Worm (Caenorhabditis elegans) whole organism, young adult: Measurements from ENCODE around the gene cpna-2.

Experiments
- C06A6.2 ChIP-seq: fragments of 200-800 bp; sonication (Bioruptor generic); conservative IDR thresholded peaks from 2 replicates; pipeline ENCODE4 v1.3.6; 2022; ENCODE audit warnings: missing genetic modification characterization, missing compliant biosample characterization
- F22D6.2 ChIP-seq: sonication (generic microtip); optimal IDR thresholded peaks from 2 replicates; lab custom pipeline; 2016; ENCODE audit warnings: mild to moderate bottlenecking, missing genetic modification characterization, missing compliant biosample characterization
- athp-1 ChIP-seq: sonication (generic microtip); optimal IDR thresholded peaks from 2 replicates; lab custom pipeline; 2017; ENCODE audit warnings: mild to moderate bottlenecking, missing genetic modification characterization, missing compliant biosample characterization
- ceh-27 ChIP-seq: fragments of 200-800 bp; sonication (Bioruptor generic); optimal IDR thresholded peaks from 2 replicates; lab custom pipeline; 2018; ENCODE audit warnings: mild to moderate bottlenecking, missing genetic modification characterization, moderate library complexity, missing compliant biosample characterization
- dpl-1 ChIP-seq: fragments of 150-350 bp; optimal IDR thresholded peaks from 2 replicates; lab custom pipeline; 2014; ENCODE audit warnings: missing biosample characterization, missing genetic modification reagents, missing genetic modification characterization
- gei-17 ChIP-seq: fragments of 200-800 bp; sonication (Bioruptor generic); optimal IDR thresholded peaks from 2 replicates; lab custom pipeline; 2018; ENCODE audit warnings: mild to moderate bottlenecking, missing genetic modification characterization, missing compliant biosample characterization
- hmg-20 ChIP-seq: fragments of 200-800 bp; sonication (Bioruptor generic); IDR thresholded peaks from 2 replicates; pipeline ENCODE4 v1.3.6; 2022; ENCODE audit warnings: missing genetic modification reagents, missing genetic modification characterization, missing compliant biosample characterization
- hsf-1 ChIP-seq: fragments of 200-800 bp; sonication (Bioruptor generic); IDR thresholded peaks from 2 replicates; pipeline ENCODE4 v1.3.6; 2022; ENCODE audit warnings: missing genetic modification reagents, missing genetic modification characterization, missing compliant biosample characterization
- lag-1 ChIP-seq: fragments of 200-800 bp; sonication (Bioruptor generic); IDR thresholded peaks from 2 replicates; pipeline ENCODE4 v1.3.6; 2022; ENCODE audit warnings: missing genetic modification reagents, missing genetic modification characterization, missing compliant biosample characterization
- let-607 ChIP-seq, 2 experiments: fragments of 200-800 bp in 1 of 2; sonication (Bioruptor generic) in 1 of 2; sonication (generic microtip) in 1 of 2; optimal IDR thresholded peaks; 2 replicates each; lab custom pipeline; 2016 to 2018; ENCODE audit warnings: mild to moderate bottlenecking in 2 of 2, missing compliant biosample characterization in 2 of 2, missing genetic modification characterization in 2 of 2, moderate library complexity in 2 of 2, missing genotype in 1 of 2
- mxl-1 ChIP-seq: sonication (generic microtip); optimal IDR thresholded peaks from 2 replicates; lab custom pipeline; 2016; ENCODE audit warnings: missing genetic modification characterization, missing compliant biosample characterization
- nhr-90 ChIP-seq: sonication (generic microtip); optimal IDR thresholded peaks from 2 replicates; lab custom pipeline; 2016; ENCODE audit warnings: missing genotype, mild to moderate bottlenecking, missing genetic modification characterization, missing compliant biosample characterization
- rcor-1 ChIP-seq: fragments of 200-800 bp; sonication (Bioruptor generic); IDR thresholded peaks from 2 replicates; pipeline ENCODE4 v1.3.6; 2022; ENCODE audit warnings: missing genetic modification reagents, missing genetic modification characterization, missing compliant biosample characterization
- tbx-9 ChIP-seq: sonication (generic microtip); optimal IDR thresholded peaks from 2 replicates; lab custom pipeline; 2016; ENCODE audit warnings: borderline replicate concordance, missing genetic modification characterization, inconsistent platforms, missing compliant biosample characterization

ce11 chrII:7792514-7792913, 67.8 kb downstream of the cpna-2 start:
- TF ChIP-seq nhr-90 (tag; lab: Kevin White, UChicago) (no peak), hmg-20 (GFP tag; lab: Robert Waterston, UW) (no peak), tbx-9 (tag; lab: Kevin White, UChicago) (no peak), F22D6.2 (no peak), ceh-27 (GFP tag; lab: Kevin White, UChicago) (no peak), lag-1 (GFP tag; lab: Robert Waterston, UW) (no peak), athp-1 (tag; lab: Kevin White, UChicago) (no peak), gei-17 (GFP tag; lab: Kevin White, UChicago) (no peak), mxl-1 (tag; lab: Kevin White, UChicago) (no peak), rcor-1 (GFP tag; lab: Robert Waterston, UW) (no peak), dpl-1 (no peak), let-607 (tag; optimal IDR thresholded peaks at IDR 0.05; lab: Kevin White, UChicago) (no peak), hsf-1 (GFP tag; lab: Robert Waterston, UW) (no peak), C06A6.2 (GFP tag; lab: Robert Waterston, UW) (no peak)
